Fruit fly (Drosophila melanogaster): Measurements from ENCODE around the gene TTLL1B.

TTLL1B gene

dm6 chr3L:4688674-4689073, 40.6 kb downstream of the TTLL1B start, which contains the start of gene CG7514:
Gene CG7514, minus strand, starts transcription at chr3L:4688774.
- TF ChIP-seq tll (GFP tag; optimal IDR thresholded peaks at IDR 0.05) (no peak), ems (GFP tag; optimal IDR thresholded peaks at IDR 0.05) (no peak), sens (GFP tag) (peak; percentile 50)

DNA sequence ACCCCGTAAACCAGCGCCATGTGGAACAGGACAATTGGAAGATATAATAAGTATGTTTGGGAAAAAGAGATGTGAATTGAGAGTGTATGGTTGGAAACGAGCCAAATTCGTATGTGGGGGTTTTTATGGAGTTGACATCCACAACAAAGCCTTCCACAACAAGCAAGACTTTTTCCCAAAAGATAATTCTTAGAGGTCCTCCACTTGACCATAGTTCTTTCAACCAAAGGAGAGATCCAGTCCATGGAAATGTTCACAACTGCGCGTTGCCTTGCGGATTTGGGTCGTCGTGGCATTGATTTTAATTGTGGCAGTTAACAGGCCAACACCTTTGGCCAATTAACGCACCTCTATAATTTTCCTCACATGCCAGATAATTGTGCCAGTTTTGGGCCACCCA, 41.9 kb downstream of the TTLL1B start, which contains the start of gene CG18418:
TSS of gene CG18418 (minus strand) at position 101 of the 400 bp plus-strand sequence.
- TF ChIP-seq CG9876 (GFP tag; optimal IDR thresholded peaks at IDR 0.05) (no peak), NK7.1 (GFP tag; optimal IDR thresholded peaks at IDR 0.05) (no peak), sens (GFP tag) (no peak), CG32532 (GFP tag; IDR thresholded peaks at IDR 0.05) (no peak), cg (GFP tag; optimal IDR thresholded peaks at IDR 0.05) (no peak), ewg (GFP tag; optimal IDR thresholded peaks at IDR 0.05) (no peak), CG16813 (GFP tag; IDR thresholded peaks at IDR 0.05; ENCODE audit: partially characterized antibody) (no peak), ATbp (GFP tag; optimal IDR thresholded peaks at IDR 0.05) (no peak), chinmo (GFP tag; IDR thresholded peaks at IDR 0.05; ENCODE audit: partially characterized antibody) (no peak), CG4707 (GFP tag; optimal IDR thresholded peaks at IDR 0.05) (no peak), ftz-f1 (GFP tag; optimal IDR thresholded peaks at IDR 0.05) (no peak)

- peak; percentile 46 for TF ChIP-seq Sox102F (GFP tag; optimal IDR thresholded peaks at IDR 0.05)
- TF ChIP-seq ci (GFP tag; IDR thresholded peaks at IDR 0.05) = peak; percentile 65
- TF ChIP-seq CG14441 (GFP tag; IDR thresholded peaks at IDR 0.05) = 0 out of 2 replicates have a peak, but pooled peaks have one; percentile 13
- TF ChIP-seq Bgb (GFP tag; IDR thresholded peaks at IDR 0.05; ENCODE audit: partially characterized antibody) = no peak
- no peak for TF ChIP-seq crc (GFP tag; optimal IDR thresholded peaks at IDR 0.05)
- no peak for TF ChIP-seq Dad (GFP tag; optimal IDR thresholded peaks at IDR 0.05)
- TF ChIP-seq Usf (GFP tag; optimal IDR thresholded peaks at IDR 0.05) = no peak
- peak; percentile 80 for TF ChIP-seq CG32532 (GFP tag; IDR thresholded peaks at IDR 0.05)
- TF ChIP-seq az2 (GFP tag; optimal IDR thresholded peaks at IDR 0.05) = peak; percentile 32
- peak; percentile 57; the same call in 1 of the 2 replicates for TF ChIP-seq NFAT (GFP tag; IDR thresholded peaks at IDR 0.05)
- TF ChIP-seq grn (GFP tag; optimal IDR thresholded peaks at IDR 0.05) = no peak
- TF ChIP-seq bcd (GFP tag; optimal IDR thresholded peaks at IDR 0.05) = no peak
- no peak; the same call in 3 of the 4 replicates for TF ChIP-seq Dll (GFP tag; IDR thresholded peaks at IDR 0.05; ENCODE audit: partially characterized antibody)
- TF ChIP-seq CHES-1-like (GFP tag; optimal IDR thresholded peaks at IDR 0.05) = no peak
- no peak for TF ChIP-seq vnd (GFP tag; IDR thresholded peaks at IDR 0.05; ENCODE audit: partially characterized antibody)
- peak; percentile 44; the same call in 1 of the 2 replicates for TF ChIP-seq CG4730 (GFP tag; IDR thresholded peaks at IDR 0.05)
- TF ChIP-seq hbn (GFP tag; IDR thresholded peaks at IDR 0.05; ENCODE audit: partially characterized antibody) = no peak
- peak; percentile 52; the same call in 1 of the 2 replicates for TF ChIP-seq sob (GFP tag; IDR thresholded peaks at IDR 0.05)
- no peak for TF ChIP-seq fru (optimal IDR thresholded peaks at IDR 0.05)
- TF ChIP-seq ase (GFP tag; IDR thresholded peaks at IDR 0.05) = 0 out of 3 replicates have a peak, but pooled peaks have one; percentile 31
- TF ChIP-seq CG10274 (GFP tag; optimal IDR thresholded peaks at IDR 0.05) = no peak
- no peak for TF ChIP-seq CG6683 (GFP tag; optimal IDR thresholded peaks at IDR 0.05)
- no peak for TF ChIP-seq CG1647 (GFP tag; optimal IDR thresholded peaks at IDR 0.05)
- TF ChIP-seq MBD-R2 (GFP tag; IDR thresholded peaks at IDR 0.05) = no peak
- peak; percentile 73; the same call in 1 of the 3 replicates for TF ChIP-seq CG2199 (GFP tag; IDR thresholded peaks at IDR 0.05)
- TF ChIP-seq HmgD (GFP tag; optimal IDR thresholded peaks at IDR 0.05) = no peak
- peak; percentile 56 for TF ChIP-seq row (GFP tag; IDR thresholded peaks at IDR 0.05)
- 0 out of 2 replicates have a peak, but pooled peaks have one; percentile 11 for TF ChIP-seq Taf1 (GFP tag; IDR thresholded peaks at IDR 0.05)
- peak; percentile 55 for TF ChIP-seq dysf (GFP tag; IDR thresholded peaks at IDR 0.05)
- no peak for TF ChIP-seq cg (GFP tag; optimal IDR thresholded peaks at IDR 0.05)
- TF ChIP-seq Awh (GFP tag; IDR thresholded peaks at IDR 0.05) = peak; percentile 57; the same call in 1 of the 2 replicates
- TF ChIP-seq tll (GFP tag; optimal IDR thresholded peaks at IDR 0.05) = no peak
- TF ChIP-seq CG13775 (GFP tag; optimal IDR thresholded peaks at IDR 0.05) = no peak
- no peak for TF ChIP-seq D (optimal IDR thresholded peaks at IDR 0.05)
- TF ChIP-seq D (GFP tag; optimal IDR thresholded peaks at IDR 0.05) = no peak
- TF ChIP-seq psq (GFP tag; optimal IDR thresholded peaks at IDR 0.05) = no peak
- 0 out of 2 replicates have a peak, but pooled peaks have one; percentile 16 for TF ChIP-seq CG11085 (GFP tag; IDR thresholded peaks at IDR 0.05)
- TF ChIP-seq twi (tag; optimal IDR thresholded peaks at IDR 0.05) = no peak
Observed at dm6 chr3L:4690698-4691097, 42.6 kb downstream of the TTLL1B start.

Measured in whole organism, embryonic.